Fruit fly (Drosophila melanogaster) whole organism, embryonic: ENCODE data around the gene dec.

Source experiments
- Ada2b ChIP-seq: fragments of 200-800 bp; sonication (Bioruptor generic); IDR thresholded peaks from 2 replicates; pipeline ENCODE4 v1.3.6; 2022; ENCODE audit warnings: missing biosample characterization, missing genetic modification characterization
- Atf3 ChIP-seq: fragments of 200-800 bp; sonication (Bioruptor generic); optimal IDR thresholded peaks from 3 replicates; lab custom pipeline; 2016; ENCODE audit warnings: missing biosample characterization, missing genetic modification characterization
- CG12104 ChIP-seq: fragments of 200-800 bp; sonication (Bioruptor generic); optimal IDR thresholded peaks from 3 replicates; lab custom pipeline; 2016; ENCODE audit warnings: missing biosample characterization, missing genetic modification characterization
- CG14710 ChIP-seq: fragments of 200-800 bp; sonication (Bioruptor generic); optimal IDR thresholded peaks from 3 replicates; lab custom pipeline; 2019; ENCODE audit warnings: missing biosample characterization, mild to moderate bottlenecking, missing genetic modification characterization, moderate library complexity
- CG1529 ChIP-seq: fragments of 200-800 bp; sonication (Bioruptor generic); optimal IDR thresholded peaks from 3 replicates; lab custom pipeline; 2018; ENCODE audit warnings: missing biosample characterization, missing genetic modification characterization
- CG15479 ChIP-seq: fragments of 200-800 bp; sonication (Bioruptor generic); optimal IDR thresholded peaks from 3 replicates; lab custom pipeline; 2019; ENCODE audit warnings: missing biosample characterization, mild to moderate bottlenecking, missing genetic modification characterization, moderate library complexity
- CG16813 ChIP-seq: fragments of 200-800 bp; sonication (Bioruptor generic); IDR thresholded peaks from 3 replicates; pipeline ENCODE4 v1.3.6; 2022; ENCODE audit warnings: missing biosample characterization, missing genetic modification characterization; ENCODE audit not compliant: partially characterized antibody
- CG1832 ChIP-seq: fragments of 200-800 bp; sonication (Bioruptor generic); optimal IDR thresholded peaks from 2 replicates; lab custom pipeline; 2017; ENCODE audit warnings: missing biosample characterization, mild to moderate bottlenecking, missing genetic modification characterization, inconsistent platforms
- CG2116 ChIP-seq: fragments of 200-800 bp; sonication (Bioruptor generic); optimal IDR thresholded peaks from 3 replicates; lab custom pipeline; 2018; ENCODE audit warnings: missing biosample characterization, mild to moderate bottlenecking, missing genetic modification characterization
- CG2199 ChIP-seq: fragments of 200-800 bp; sonication (Bioruptor generic); IDR thresholded peaks from 3 replicates; pipeline ENCODE4 v1.3.6; 2022; ENCODE audit warnings: missing biosample characterization, missing genetic modification characterization
- CG2202 ChIP-seq: fragments of 200-800 bp; sonication (Bioruptor generic); optimal IDR thresholded peaks from 2 replicates; lab custom pipeline; 2018; ENCODE audit warnings: missing biosample characterization, mild to moderate bottlenecking, missing genetic modification characterization
- CG2678 ChIP-seq: fragments of 200-800 bp; sonication (Bioruptor generic); optimal IDR thresholded peaks from 3 replicates; lab custom pipeline; 2019; ENCODE audit warnings: missing biosample characterization, mild to moderate bottlenecking, missing genetic modification characterization, moderate library complexity
- CG2712 ChIP-seq: fragments of 200-800 bp; optimal IDR thresholded peaks from 3 replicates; lab custom pipeline; 2019; ENCODE audit warnings: missing biosample characterization, mild to moderate bottlenecking, missing genetic modification characterization, moderate library complexity
- CG30020 ChIP-seq: fragments of 200-800 bp; optimal IDR thresholded peaks from 2 replicates; lab custom pipeline; 2019; ENCODE audit warnings: missing biosample characterization, mild to moderate bottlenecking, missing genetic modification characterization, moderate library complexity
- CG3065 ChIP-seq: fragments of 200-800 bp; sonication (Bioruptor generic); optimal IDR thresholded peaks from 2 replicates; lab custom pipeline; 2016; ENCODE audit warnings: missing biosample characterization, missing genetic modification characterization
- CG31441 ChIP-seq: fragments of 200-800 bp; sonication (Bioruptor generic); IDR thresholded peaks from 2 replicates; pipeline ENCODE4 v1.3.6; 2022; ENCODE audit warnings: missing biosample characterization, missing genetic modification characterization
- CG7839 ChIP-seq: fragments of 200-800 bp; sonication (Bioruptor generic); optimal IDR thresholded peaks from 3 replicates; lab custom pipeline; 2018; ENCODE audit warnings: missing biosample characterization, mild to moderate bottlenecking, missing genetic modification characterization, moderate library complexity
- CG8089 ChIP-seq: fragments of 200-800 bp; sonication (Bioruptor generic); optimal IDR thresholded peaks from 3 replicates; lab custom pipeline; 2016; ENCODE audit warnings: missing biosample characterization, missing genetic modification characterization
- CG8281 ChIP-seq: fragments of 200-800 bp; sonication (Bioruptor generic); optimal IDR thresholded peaks from 2 replicates; lab custom pipeline; 2018; ENCODE audit warnings: missing biosample characterization, mild to moderate bottlenecking, missing genetic modification characterization, moderate library complexity
- CG8924 ChIP-seq: fragments of 200-800 bp; optimal IDR thresholded peaks from 3 replicates; lab custom pipeline; 2019; ENCODE audit warnings: missing biosample characterization, mild to moderate bottlenecking, missing genetic modification characterization, moderate library complexity
- Chrac-16 ChIP-seq: fragments of 200-800 bp; sonication (Bioruptor generic); optimal IDR thresholded peaks from 3 replicates; lab custom pipeline; 2016; ENCODE audit warnings: missing biosample characterization, missing genetic modification characterization
- Dbx ChIP-seq: fragments of 200-800 bp; sonication (Bioruptor generic); IDR thresholded peaks from 3 replicates; pipeline ENCODE4 v1.3.6; 2022; ENCODE audit warnings: missing biosample characterization, missing genetic modification characterization
- Doc3 ChIP-seq: fragments of 200-800 bp; sonication (Bioruptor generic); IDR thresholded peaks from 3 replicates; pipeline ENCODE4 v1.3.6; 2022; ENCODE audit warnings: missing biosample characterization, missing genetic modification characterization; ENCODE audit not compliant: partially characterized antibody
- H15 ChIP-seq: fragments of 200-800 bp; sonication (Bioruptor generic); IDR thresholded peaks from 3 replicates; pipeline ENCODE4 v1.3.6; 2022; ENCODE audit warnings: missing biosample characterization, missing genetic modification characterization
- Hmr ChIP-seq: fragments of 200-800 bp; sonication (Bioruptor generic); optimal IDR thresholded peaks from 3 replicates; lab custom pipeline; 2017; ENCODE audit warnings: mild to moderate bottlenecking, missing biosample characterization, missing genetic modification reagents, missing genetic modification characterization
- Oli ChIP-seq: fragments of 200-800 bp; sonication (Bioruptor generic); optimal IDR thresholded peaks from 2 replicates; lab custom pipeline; 2018; ENCODE audit warnings: missing biosample characterization, mild to moderate bottlenecking, missing genetic modification characterization, moderate library complexity
- Opbp ChIP-seq: fragments of 200-800 bp; sonication (Bioruptor generic); IDR thresholded peaks from 3 replicates; pipeline ENCODE4 v1.3.6; 2022; ENCODE audit warnings: missing biosample characterization, missing genetic modification characterization; ENCODE audit not compliant: partially characterized antibody
- Rfx ChIP-seq: fragments of 200-800 bp; sonication (Bioruptor generic); IDR thresholded peaks from 2 replicates; pipeline ENCODE4 v1.3.6; 2022; ENCODE audit warnings: missing biosample characterization, missing genetic modification characterization
- ac ChIP-seq: fragments of 200-800 bp; sonication (Bioruptor generic); optimal IDR thresholded peaks from 3 replicates; lab custom pipeline; 2017; ENCODE audit warnings: missing biosample characterization, mild to moderate bottlenecking, missing genetic modification characterization
- al ChIP-seq: fragments of 200-800 bp; sonication (Bioruptor generic); IDR thresholded peaks from 2 replicates; pipeline ENCODE4 v1.3.6; 2022; ENCODE audit warnings: missing biosample characterization, missing genetic modification characterization
- ash1 ChIP-seq: fragments of 200-800 bp; sonication (Bioruptor generic); optimal IDR thresholded peaks from 2 replicates; lab custom pipeline; 2018; ENCODE audit warnings: missing biosample characterization, mild to moderate bottlenecking, missing genetic modification characterization
- bigmax ChIP-seq: fragments of 200-800 bp; sonication (Bioruptor generic); optimal IDR thresholded peaks from 2 replicates; lab custom pipeline; 2018; ENCODE audit warnings: missing biosample characterization, mild to moderate bottlenecking, missing genetic modification characterization
- bowl ChIP-seq: fragments of 200-800 bp; sonication (Bioruptor generic); IDR thresholded peaks from 2 replicates; pipeline ENCODE4 v1.3.6; 2022; ENCODE audit warnings: missing biosample characterization, missing genetic modification characterization
- cad ChIP-seq: fragments of >200 bp; optimal IDR thresholded peaks from 2 replicates; lab custom pipeline; 2017; ENCODE audit warnings: missing biosample characterization, missing genetic modification characterization
- cg ChIP-seq: fragments of 200-800 bp; sonication (Bioruptor generic); optimal IDR thresholded peaks from 3 replicates; lab custom pipeline; 2019; ENCODE audit warnings: missing biosample characterization, mild to moderate bottlenecking, missing genetic modification characterization, moderate library complexity
- croc ChIP-seq: fragments of 200-800 bp; sonication (Bioruptor generic); conservative IDR thresholded peaks from 3 replicates; pipeline ENCODE4 v1.3.6; 2022; ENCODE audit warnings: missing biosample characterization, missing genetic modification characterization
- disco-r ChIP-seq: fragments of 200-800 bp; sonication (Bioruptor generic); optimal IDR thresholded peaks from 2 replicates; lab custom pipeline; 2016; ENCODE audit warnings: missing biosample characterization, missing genetic modification characterization
- fd64A ChIP-seq: fragments of 200-800 bp; sonication (Bioruptor generic); optimal IDR thresholded peaks from 3 replicates; lab custom pipeline; 2018; ENCODE audit warnings: missing biosample characterization, mild to moderate bottlenecking, missing genetic modification characterization
- fru ChIP-seq: fragments of >200 bp; optimal IDR thresholded peaks from 2 replicates; lab custom pipeline; 2017
- ham ChIP-seq: fragments of 200-800 bp; sonication (Bioruptor generic); IDR thresholded peaks from 2 replicates; pipeline ENCODE4 v1.3.6; 2022; ENCODE audit warnings: missing biosample characterization, missing genetic modification characterization
- lola ChIP-seq, 3 experiments: fragments of >200 bp in 2 of 3; fragments of 200-800 bp in 1 of 3; sonication (Bioruptor generic) in 1 of 3; optimal IDR thresholded peaks; 2 replicates each; lab custom pipeline; 2017 to 2019; ENCODE audit warnings: missing biosample characterization in 3 of 3, missing genetic modification characterization in 3 of 3, mild to moderate bottlenecking in 1 of 3, moderate library complexity in 1 of 3
- onecut ChIP-seq: fragments of 200-800 bp; sonication (Bioruptor generic); IDR thresholded peaks from 2 replicates; pipeline ENCODE4 v1.3.6; 2022; ENCODE audit warnings: missing biosample characterization, missing genetic modification characterization
- pfk ChIP-seq: fragments of 200-800 bp; sonication (Bioruptor generic); optimal IDR thresholded peaks from 2 replicates; lab custom pipeline; 2018; ENCODE audit warnings: missing biosample characterization, mild to moderate bottlenecking, missing genetic modification characterization, moderate library complexity
- pho ChIP-seq: fragments of 200-800 bp; sonication (Bioruptor generic); optimal IDR thresholded peaks from 2 replicates; lab custom pipeline; 2016; ENCODE audit warnings: missing biosample characterization, missing genetic modification characterization
- pros ChIP-seq: fragments of 200-800 bp; sonication (Bioruptor generic); optimal IDR thresholded peaks from 3 replicates; lab custom pipeline; 2019; ENCODE audit warnings: missing biosample characterization, mild to moderate bottlenecking, missing genetic modification characterization, moderate library complexity
- ranshi ChIP-seq: fragments of 200-800 bp; sonication (Bioruptor generic); IDR thresholded peaks from 2 replicates; pipeline ENCODE4 v1.3.6; 2022; ENCODE audit warnings: missing biosample characterization, missing genetic modification characterization
- sens-2 ChIP-seq: fragments of 200-800 bp; sonication (Bioruptor generic); IDR thresholded peaks from 2 replicates; pipeline ENCODE4 v1.3.6; 2022; ENCODE audit warnings: missing biosample characterization, missing genetic modification characterization
- sna ChIP-seq: fragments of 200-800 bp; sonication (Bioruptor generic); IDR thresholded peaks from 2 replicates; pipeline ENCODE4 v1.3.6; 2022; ENCODE audit warnings: missing biosample characterization, missing genetic modification characterization; ENCODE audit not compliant: partially characterized antibody
- unc-4 ChIP-seq: fragments of 200-800 bp; sonication (Bioruptor generic); IDR thresholded peaks from 2 replicates; pipeline ENCODE4 v1.3.6; 2022; ENCODE audit warnings: missing biosample characterization, missing genetic modification characterization; ENCODE audit not compliant: partially characterized antibody
- zfh1 ChIP-seq: fragments of 200-800 bp; sonication (Bioruptor generic); IDR thresholded peaks from 3 replicates; pipeline ENCODE4 v1.3.6; 2022; ENCODE audit warnings: missing biosample characterization, missing genetic modification characterization

Gene dec

DNA sequence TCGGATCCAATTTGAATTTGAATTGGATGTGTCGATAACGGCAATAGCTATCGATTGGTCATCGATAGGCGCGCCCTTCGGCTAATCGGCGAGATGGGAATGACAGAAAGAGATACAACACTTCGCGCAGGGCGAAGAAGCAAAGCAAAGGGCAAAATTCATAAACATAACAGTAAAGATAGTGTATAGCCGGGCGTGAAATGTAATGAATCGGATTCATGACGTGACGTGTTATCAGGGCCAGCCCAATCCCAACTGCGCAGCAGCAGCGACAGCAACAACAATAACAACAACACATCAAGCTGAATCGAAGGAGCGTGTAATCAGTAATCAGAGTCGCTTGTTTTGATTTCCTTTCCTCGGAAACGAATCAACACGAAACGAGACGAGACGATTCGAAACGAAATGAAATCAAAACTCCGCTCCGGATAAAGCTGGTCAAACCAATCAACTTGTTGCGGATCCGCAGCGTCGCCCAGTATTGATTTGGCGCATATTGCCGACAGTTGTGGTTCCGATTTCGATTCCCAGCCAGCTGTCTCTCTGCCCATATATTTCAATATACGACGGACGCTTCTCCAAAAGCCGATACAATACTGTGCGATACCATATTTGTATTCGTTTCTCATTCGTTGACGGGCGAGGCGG, 39.1 kb upstream of the dec start, which contains the start of gene snz:
Gene snz (plus strand): TSS at position 107 of the 648 bp plus-strand sequence.
- TF ChIP-seq unc-4 (GFP tag; lab: Robert Waterston, UW) (peak; percentile 74), Hmr (GFP tag; lab: Kevin White, UChicago) (no peak), cg (GFP tag; lab: Kevin White, UChicago) (peak; percentile 8), pfk (GFP tag; lab: Kevin White, UChicago) (peak; percentile 67), Atf3 (GFP tag; lab: Kevin White, UChicago) (no peak), CG2116 (GFP tag; lab: Kevin White, UChicago) (peak; percentile 87), CG2202 (tag; lab: Kevin White, UChicago) (no peak), CG2712 (tag; lab: Kevin White, UChicago) (peak; percentile 44), lola (GFP tag; optimal IDR thresholded peaks at IDR 0.05; lab: Kevin White, UChicago) (no peak), fd64A (GFP tag; lab: Kevin White, UChicago) (no peak), pho (GFP tag; lab: Kevin White, UChicago) (no peak), zfh1 (0 out of 3 replicates have a peak, but pooled peaks have one; percentile 27), CG15479 (GFP tag; lab: Kevin White, UChicago) (peak; percentile 48), CG3065 (GFP tag; lab: Kevin White, UChicago) (no peak), Ada2b (GFP tag; lab: Robert Waterston, UW) (no peak), bowl (GFP tag; lab: Robert Waterston, UW) (no peak), onecut (peak; percentile 85), Oli (tag; lab: Kevin White, UChicago) (no peak), sens-2 (no peak), CG1529 (no peak), ac (no peak), H15 (GFP tag; lab: Robert Waterston, UW) (no peak), ham (GFP tag; lab: Robert Waterston, UW) (no peak), CG1832 (GFP tag; lab: Kevin White, UChicago) (no peak), cad (GFP tag; lab: Kevin White, UChicago) (no peak), CG8924 (tag; lab: Kevin White, UChicago) (no peak), Doc3 (GFP tag; lab: Robert Waterston, UW) (peak; percentile 57; the same call in 1 of the 3 replicates), ranshi (GFP tag; lab: Robert Waterston, UW) (no peak; the same call in 1 of the 2 replicates), fru (lab: Kevin White, UChicago) (no peak), ash1 (GFP tag; lab: Kevin White, UChicago) (no peak), CG16813 (peak; percentile 71), CG30020 (tag; lab: Kevin White, UChicago) (no peak), Dbx (GFP tag; lab: Robert Waterston, UW) (0 out of 3 replicates have a peak, but pooled peaks have one; percentile 5), bigmax (GFP tag; lab: Kevin White, UChicago) (no peak), CG8089 (no peak), Chrac-16 (GFP tag; lab: Kevin White, UChicago) (no peak), al (no peak), CG12104 (GFP tag; lab: Kevin White, UChicago) (no peak), CG8281 (no peak), croc (GFP tag; lab: Robert Waterston, UW) (no peak), CG14710 (tag; lab: Kevin White, UChicago) (peak; percentile 15), CG7839 (tag; lab: Kevin White, UChicago) (no peak), CG2678 (tag; lab: Kevin White, UChicago) (no peak), disco-r (no peak), CG31441 (no peak), sna (GFP tag; lab: Robert Waterston, UW) (peak; percentile 77), CG2199 (GFP tag; lab: Robert Waterston, UW) (0 out of 3 replicates have a peak, but pooled peaks have one; percentile 41), Opbp (GFP tag; lab: Robert Waterston, UW) (peak; percentile 74; the same call in 2 of the 3 replicates), pros (GFP tag; lab: Kevin White, UChicago) (no peak), Rfx (GFP tag; lab: Robert Waterston, UW) (peak; percentile 55)
